Fruit fly (Drosophila melanogaster): ENCODE data around the gene CG9743.

DNA sequence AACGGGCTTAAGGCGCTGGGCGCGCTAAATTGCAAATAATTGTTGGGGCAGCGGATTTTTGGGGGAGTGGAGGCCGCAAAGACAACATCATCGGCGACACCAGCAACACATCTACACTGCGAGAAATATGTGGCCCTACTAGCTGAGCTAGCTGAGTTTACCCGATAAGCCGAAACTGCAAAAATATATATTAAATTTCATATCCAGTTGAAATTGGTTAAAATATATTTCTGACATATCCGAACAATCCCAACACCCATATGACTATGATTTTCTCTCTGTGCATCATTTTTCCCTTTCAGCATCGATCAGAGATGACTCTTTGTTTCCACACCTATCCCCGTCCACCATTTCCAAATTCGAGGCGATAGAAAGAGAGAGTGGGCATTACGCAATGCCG is 13.0 kb downstream of the CG9743 start:
- TF ChIP-seq CTCF (optimal IDR thresholded peaks at IDR 0.05): no peak
- no peak for TF ChIP-seq CG8478 (optimal IDR thresholded peaks at IDR 0.05)

Measured in S2 (cell line).